Fruit fly (Drosophila melanogaster) whole organism, embryonic: ENCODE results near the gene orion.

ENCODE experiments used
- Atf6 ChIP-seq: fragments of 200-800 bp; sonication (Bioruptor generic); IDR thresholded peaks from 2 replicates; pipeline ENCODE4 v1.3.6; 2022; ENCODE audit warnings: missing biosample characterization, missing genetic modification characterization
- Blimp-1 ChIP-seq: fragments of 200-800 bp; sonication (Bioruptor generic); optimal IDR thresholded peaks from 3 replicates; lab custom pipeline; 2018; ENCODE audit warnings: missing biosample characterization, missing genetic modification characterization, mild to moderate bottlenecking, moderate library complexity, missing genetic modification reagents
- C15 ChIP-seq: fragments of 200-800 bp; sonication (Bioruptor generic); IDR thresholded peaks from 3 replicates; pipeline ENCODE4 v1.3.6; 2022; ENCODE audit warnings: missing biosample characterization, missing genetic modification characterization
- CG10147 ChIP-seq: fragments of 200-800 bp; sonication (Bioruptor generic); optimal IDR thresholded peaks from 2 replicates; lab custom pipeline; 2019; ENCODE audit warnings: missing biosample characterization, mild to moderate bottlenecking, missing genetic modification characterization, moderate library complexity
- CG10543 ChIP-seq: fragments of 200-800 bp; sonication (Bioruptor generic); optimal IDR thresholded peaks from 3 replicates; lab custom pipeline; 2017; ENCODE audit warnings: missing biosample characterization, mild to moderate bottlenecking, missing genetic modification characterization, moderate library complexity
- CG11398 ChIP-seq: fragments of 200-800 bp; sonication (Bioruptor generic); optimal IDR thresholded peaks from 2 replicates; lab custom pipeline; 2016; ENCODE audit warnings: missing biosample characterization, missing genetic modification characterization
- CG12155 ChIP-seq: fragments of 200-800 bp; sonication (Bioruptor generic); optimal IDR thresholded peaks from 3 replicates; lab custom pipeline; 2016; ENCODE audit warnings: missing biosample characterization, missing genetic modification characterization
- CG13424 ChIP-seq: fragments of 200-800 bp; sonication (Bioruptor generic); optimal IDR thresholded peaks from 2 replicates; lab custom pipeline; 2019; ENCODE audit warnings: missing biosample characterization, mild to moderate bottlenecking, missing genetic modification characterization, moderate library complexity
- CG1529 ChIP-seq: fragments of 200-800 bp; sonication (Bioruptor generic); optimal IDR thresholded peaks from 3 replicates; lab custom pipeline; 2018; ENCODE audit warnings: missing biosample characterization, missing genetic modification characterization
- CG17612 ChIP-seq: fragments of 200-800 bp; sonication (Bioruptor generic); IDR thresholded peaks from 2 replicates; pipeline ENCODE4 v1.3.6; 2022; ENCODE audit warnings: missing biosample characterization, missing genetic modification characterization
- CG18599 ChIP-seq: fragments of 200-800 bp; sonication (Bioruptor generic); optimal IDR thresholded peaks from 3 replicates; lab custom pipeline; 2017; ENCODE audit warnings: missing biosample characterization, missing genetic modification characterization, mild to moderate bottlenecking, moderate library complexity, missing genetic modification reagents
- CG18764 ChIP-seq: fragments of 200-800 bp; sonication (Bioruptor generic); optimal IDR thresholded peaks from 3 replicates; lab custom pipeline; 2016; ENCODE audit warnings: missing biosample characterization, missing genetic modification characterization
- CG30403 ChIP-seq: fragments of 200-800 bp; sonication (Bioruptor generic); optimal IDR thresholded peaks from 3 replicates; lab custom pipeline; 2016; ENCODE audit warnings: missing biosample characterization, missing genetic modification characterization
- CG33213 ChIP-seq: fragments of 200-800 bp; sonication (Bioruptor generic); optimal IDR thresholded peaks from 3 replicates; lab custom pipeline; 2016; ENCODE audit warnings: missing biosample characterization, missing genetic modification characterization
- CG5245 ChIP-seq: fragments of 200-800 bp; sonication (Bioruptor generic); optimal IDR thresholded peaks from 3 replicates; lab custom pipeline; 2016; ENCODE audit warnings: missing biosample characterization, missing genetic modification characterization
- CG7372 ChIP-seq: fragments of 200-800 bp; sonication (Bioruptor generic); IDR thresholded peaks from 2 replicates; pipeline ENCODE4 v1.3.6; 2022; ENCODE audit warnings: missing biosample characterization, missing genetic modification characterization
- CG7839 ChIP-seq: fragments of 200-800 bp; sonication (Bioruptor generic); optimal IDR thresholded peaks from 3 replicates; lab custom pipeline; 2018; ENCODE audit warnings: missing biosample characterization, mild to moderate bottlenecking, missing genetic modification characterization, moderate library complexity
- CG8478 ChIP-seq: fragments of >200 bp; optimal IDR thresholded peaks from 2 replicates; lab custom pipeline; 2018
- CG9817 ChIP-seq: fragments of 200-800 bp; sonication (Bioruptor generic); optimal IDR thresholded peaks from 2 replicates; lab custom pipeline; 2018; ENCODE audit warnings: missing biosample characterization, mild to moderate bottlenecking, missing genetic modification characterization, moderate library complexity
- Dll ChIP-seq: fragments of 200-800 bp; sonication (Bioruptor generic); IDR thresholded peaks from 4 replicates; pipeline ENCODE4 v1.3.6; 2022; ENCODE audit warnings: missing biosample characterization, missing genetic modification characterization; ENCODE audit not compliant: partially characterized antibody
- E2f1 ChIP-seq: fragments of 200-800 bp; sonication (Bioruptor generic); IDR thresholded peaks from 2 replicates; pipeline ENCODE4 v1.3.6; 2022; ENCODE audit warnings: missing biosample characterization, missing genetic modification characterization
- Elba2 ChIP-seq: fragments of 200-800 bp; sonication (Bioruptor generic); optimal IDR thresholded peaks from 3 replicates; lab custom pipeline; 2016; ENCODE audit warnings: missing biosample characterization, missing genetic modification characterization
- H15 ChIP-seq: fragments of 200-800 bp; sonication (Bioruptor generic); IDR thresholded peaks from 3 replicates; pipeline ENCODE4 v1.3.6; 2022; ENCODE audit warnings: missing biosample characterization, missing genetic modification characterization
- HLH3B ChIP-seq: fragments of 200-800 bp; sonication (Bioruptor generic); IDR thresholded peaks from 2 replicates; pipeline ENCODE4 v1.3.6; 2022; ENCODE audit warnings: missing biosample characterization, missing genetic modification characterization
- Lpt ChIP-seq: fragments of >200 bp; optimal IDR thresholded peaks from 2 replicates; lab custom pipeline; 2018; ENCODE audit warnings: missing biosample characterization, missing genetic modification characterization
- Max ChIP-seq: fragments of 200-800 bp; sonication (Bioruptor generic); optimal IDR thresholded peaks from 2 replicates; lab custom pipeline; 2016; ENCODE audit warnings: missing biosample characterization, mild to moderate bottlenecking, missing genetic modification characterization
- NFAT ChIP-seq: fragments of 200-800 bp; sonication (Bioruptor generic); IDR thresholded peaks from 2 replicates; pipeline ENCODE4 v1.3.6; 2022; ENCODE audit warnings: missing biosample characterization, missing genetic modification characterization
- Nf-YC ChIP-seq: fragments of 200-800 bp; optimal IDR thresholded peaks from 3 replicates; lab custom pipeline; 2019; ENCODE audit warnings: missing biosample characterization, mild to moderate bottlenecking, missing genetic modification characterization, moderate library complexity
- Taf1 ChIP-seq: fragments of 200-800 bp; sonication (Bioruptor generic); IDR thresholded peaks from 2 replicates; pipeline ENCODE4 v1.3.6; 2022; ENCODE audit warnings: missing biosample characterization, missing genetic modification characterization
- Trl ChIP-seq, 3 experiments: fragments of >200 bp in 2 of 3; fragments of 200-800 bp in 1 of 3; sonication (Bioruptor generic) in 1 of 3; optimal IDR thresholded peaks; 2 replicates in 1 of 3; 3 replicates in 2 of 3; lab custom pipeline; 2016 to 2017; ENCODE audit warnings: missing biosample characterization in 1 of 3, missing genetic modification characterization in 1 of 3
- Xbp1 ChIP-seq: fragments of 200-800 bp; sonication (Bioruptor generic); optimal IDR thresholded peaks from 3 replicates; lab custom pipeline; 2016; ENCODE audit warnings: missing biosample characterization, mild to moderate bottlenecking, missing genetic modification characterization
- bsh ChIP-seq, 2 experiments: fragments of 200-800 bp; sonication (Bioruptor generic); optimal IDR thresholded peaks; 2 replicates each; lab custom pipeline; 2017 to 2018; ENCODE audit warnings: mild to moderate bottlenecking in 2 of 2, missing biosample characterization in 2 of 2, missing genetic modification characterization in 2 of 2, moderate library complexity in 1 of 2
- btn ChIP-seq: fragments of 200-800 bp; sonication (Bioruptor generic); optimal IDR thresholded peaks from 2 replicates; lab custom pipeline; 2016; ENCODE audit warnings: missing biosample characterization, missing genetic modification characterization
- chm ChIP-seq: fragments of 200-800 bp; sonication (Bioruptor generic); IDR thresholded peaks from 2 replicates; pipeline ENCODE4 v1.3.6; 2022; ENCODE audit warnings: missing biosample characterization, missing genetic modification characterization
- corto ChIP-seq: fragments of 200-800 bp; sonication (Bioruptor generic); optimal IDR thresholded peaks from 2 replicates; lab custom pipeline; 2016; ENCODE audit warnings: missing biosample characterization, mild to moderate bottlenecking, missing genetic modification characterization, moderate library complexity
- croc ChIP-seq: fragments of 200-800 bp; sonication (Bioruptor generic); conservative IDR thresholded peaks from 3 replicates; pipeline ENCODE4 v1.3.6; 2022; ENCODE audit warnings: missing biosample characterization, missing genetic modification characterization
- crol ChIP-seq: fragments of 200-800 bp; sonication (Bioruptor generic); IDR thresholded peaks from 2 replicates; pipeline ENCODE4 v1.3.6; 2022; ENCODE audit warnings: missing biosample characterization, missing genetic modification characterization
- danr ChIP-seq: fragments of 200-800 bp; sonication (Bioruptor generic); IDR thresholded peaks from 2 replicates; pipeline ENCODE4 v1.3.6; 2022; ENCODE audit warnings: missing biosample characterization, missing genetic modification characterization
- emc ChIP-seq: fragments of 200-800 bp; sonication (Bioruptor generic); optimal IDR thresholded peaks from 2 replicates; lab custom pipeline; 2016; ENCODE audit warnings: missing biosample characterization, missing genetic modification characterization
- en ChIP-seq: fragments of 200-800 bp; sonication (Bioruptor generic); optimal IDR thresholded peaks from 2 replicates; lab custom pipeline; 2016; ENCODE audit warnings: missing biosample characterization, missing genetic modification characterization
- gt ChIP-seq: fragments of 200-800 bp; sonication (Bioruptor generic); IDR thresholded peaks from 2 replicates; pipeline ENCODE4 v1.3.6; 2022; ENCODE audit warnings: missing biosample characterization, missing genetic modification characterization
- insv ChIP-seq, 2 experiments: fragments of 200-800 bp; sonication (Bioruptor generic); optimal IDR thresholded peaks; 3 replicates each; lab custom pipeline; 2016 to 2018; ENCODE audit warnings: missing biosample characterization in 2 of 2, missing genetic modification characterization in 2 of 2
- mirr ChIP-seq: fragments of 200-800 bp; sonication (Bioruptor generic); optimal IDR thresholded peaks from 3 replicates; lab custom pipeline; 2018; ENCODE audit warnings: missing biosample characterization, mild to moderate bottlenecking, missing genetic modification characterization
- nau ChIP-seq: fragments of 200-800 bp; sonication (Bioruptor generic); optimal IDR thresholded peaks from 3 replicates; lab custom pipeline; 2017; ENCODE audit warnings: missing biosample characterization, mild to moderate bottlenecking, missing genetic modification characterization, missing genetic modification reagents
- oc ChIP-seq: fragments of 200-800 bp; sonication (Bioruptor generic); optimal IDR thresholded peaks from 2 replicates; lab custom pipeline; 2018; ENCODE audit warnings: missing biosample characterization, mild to moderate bottlenecking, missing genetic modification characterization, moderate library complexity
- schlank ChIP-seq: fragments of 200-800 bp; sonication (Bioruptor generic); optimal IDR thresholded peaks from 2 replicates; lab custom pipeline; 2018; ENCODE audit warnings: missing biosample characterization, mild to moderate bottlenecking, missing genetic modification characterization
- sd ChIP-seq: fragments of 200-800 bp; sonication (Bioruptor generic); optimal IDR thresholded peaks from 3 replicates; lab custom pipeline; 2018; ENCODE audit warnings: missing biosample characterization, mild to moderate bottlenecking, missing genetic modification characterization, moderate library complexity
- seq ChIP-seq: fragments of 200-800 bp; sonication (Bioruptor generic); IDR thresholded peaks from 2 replicates; pipeline ENCODE4 v1.3.6; 2022; ENCODE audit warnings: missing biosample characterization, missing genetic modification characterization
- sqz ChIP-seq: fragments of 200-800 bp; sonication (Bioruptor generic); optimal IDR thresholded peaks from 3 replicates; lab custom pipeline; 2018; ENCODE audit warnings: missing biosample characterization, mild to moderate bottlenecking, missing genetic modification characterization
- tll ChIP-seq, 2 experiments: fragments of 200-800 bp in 1 of 2; fragments of >200 bp in 1 of 2; sonication (Bioruptor generic) in 1 of 2; optimal IDR thresholded peaks; 2 replicates each; lab custom pipeline; 2017 to 2019; ENCODE audit warnings: missing biosample characterization in 2 of 2, missing genetic modification characterization in 2 of 2, mild to moderate bottlenecking in 1 of 2, moderate library complexity in 1 of 2

Gene orion

dm6 chrX:7967052-7967847 lies 20.5 kb upstream of the orion start (continued):
- no peak for TF ChIP-seq HLH3B (GFP tag; lab: Robert Waterston, UW)
- no peak for TF ChIP-seq danr (GFP tag; lab: Robert Waterston, UW)
- TF ChIP-seq CG13424 (tag; lab: Kevin White, UChicago) = no peak
- peak; percentile 10 to 63 for TF ChIP-seq Trl (optimal IDR thresholded peaks at IDR 0.05; lab: Kevin White, UChicago)
- TF ChIP-seq Trl (GFP tag; optimal IDR thresholded peaks at IDR 0.05; lab: Kevin White, UChicago) = no peak
- no peak for TF ChIP-seq schlank
- peak; percentile 7 for TF ChIP-seq mirr (GFP tag; lab: Kevin White, UChicago)
- no peak for TF ChIP-seq Max (GFP tag; lab: Kevin White, UChicago)
- no peak for TF ChIP-seq C15 (GFP tag; lab: Robert Waterston, UW)
- no peak for TF ChIP-seq CG9817 (tag; lab: Kevin White, UChicago)
- peak; percentile 49 for TF ChIP-seq sqz (GFP tag; lab: Kevin White, UChicago)
- TF ChIP-seq CG1529 (GFP tag; lab: Kevin White, UChicago) = no peak
- no peak for TF ChIP-seq H15
- TF ChIP-seq Elba2 (GFP tag; lab: Kevin White, UChicago) = no peak
- no peak for TF ChIP-seq E2f1 (GFP tag; lab: Robert Waterston, UW)
- peak; percentile 31; the same call in 1 of the 2 replicates for TF ChIP-seq seq
- TF ChIP-seq CG10147 = no peak
- TF ChIP-seq crol (GFP tag; lab: Robert Waterston, UW) = peak; percentile 93
- no peak for TF ChIP-seq chm (GFP tag; lab: Robert Waterston, UW)
- no peak for TF ChIP-seq CG5245 (GFP tag; lab: Kevin White, UChicago)
- no peak for TF ChIP-seq CG30403 (GFP tag; lab: Kevin White, UChicago)
- TF ChIP-seq CG8478 (lab: Kevin White, UChicago) = peak; percentile 35
- no peak for TF ChIP-seq CG7372 (GFP tag; lab: Robert Waterston, UW)
- TF ChIP-seq croc (GFP tag; lab: Robert Waterston, UW) = no peak
- no peak for TF ChIP-seq emc (GFP tag; lab: Kevin White, UChicago)
- no peak for TF ChIP-seq gt
- no peak for TF ChIP-seq CG18599 (GFP tag; lab: Kevin White, UChicago)
- peak; percentile 42 for TF ChIP-seq sd (tag; lab: Kevin White, UChicago)
- TF ChIP-seq CG33213 (GFP tag; lab: Kevin White, UChicago) = no peak
- no peak for TF ChIP-seq en (GFP tag; lab: Kevin White, UChicago)
- TF ChIP-seq corto (GFP tag; lab: Kevin White, UChicago) = no peak
- TF ChIP-seq bsh (GFP tag; optimal IDR thresholded peaks at IDR 0.05; lab: Kevin White, UChicago) = no peak
- TF ChIP-seq Taf1 (GFP tag; lab: Robert Waterston, UW) = no peak
- TF ChIP-seq CG10543 (GFP tag; lab: Kevin White, UChicago) = no peak
- TF ChIP-seq oc (tag; lab: Kevin White, UChicago) = peak; percentile 56
- no peak for TF ChIP-seq Dll (GFP tag; lab: Robert Waterston, UW)
- peak; percentile 52 for TF ChIP-seq NFAT (GFP tag; lab: Robert Waterston, UW)
- no peak for TF ChIP-seq CG11398
- no peak for TF ChIP-seq Blimp-1
- TF ChIP-seq CG7839 (tag; lab: Kevin White, UChicago) = no peak
- TF ChIP-seq btn = no peak
- TF ChIP-seq Xbp1 (GFP tag; lab: Kevin White, UChicago) = no peak
- no peak for TF ChIP-seq tll (GFP tag; optimal IDR thresholded peaks at IDR 0.05; lab: Kevin White, UChicago)
- no peak for TF ChIP-seq CG17612 (GFP tag; lab: Robert Waterston, UW)
- TF ChIP-seq nau (GFP tag; lab: Kevin White, UChicago) = no peak
- no peak for TF ChIP-seq CG18764 (GFP tag; lab: Kevin White, UChicago)
- no peak for TF ChIP-seq Lpt (GFP tag; lab: Kevin White, UChicago)
- TF ChIP-seq Atf6 (GFP tag; lab: Robert Waterston, UW) = 0 out of 2 replicates have a peak, but pooled peaks have one; percentile 25
- no peak for TF ChIP-seq Nf-YC (tag; lab: Kevin White, UChicago)
- no peak for TF ChIP-seq CG12155 (GFP tag; lab: Kevin White, UChicago)
- peak in 1 of 2 experiments; percentile 52 for TF ChIP-seq insv (GFP tag; optimal IDR thresholded peaks at IDR 0.05; lab: Kevin White, UChicago)
